Fruit fly (Drosophila melanogaster) whole organism, adult: ENCODE results near the gene Gk1.

ENCODE experiments used
- CG14711 ChIP-seq: fragments of 200-800 bp; sonication (Bioruptor generic); optimal IDR thresholded peaks from 2 replicates; lab custom pipeline; 2018; ENCODE audit warnings: missing biosample characterization, mild to moderate bottlenecking, missing genetic modification characterization, moderate library complexity
- CG1620 ChIP-seq: fragments of 200-800 bp; sonication (Bioruptor generic); optimal IDR thresholded peaks from 2 replicates; lab custom pipeline; 2016; ENCODE audit warnings: missing biosample characterization, missing genetic modification characterization
- CG33017 ChIP-seq: fragments of 200-800 bp; sonication (Bioruptor generic); optimal IDR thresholded peaks from 2 replicates; lab custom pipeline; 2018; ENCODE audit warnings: missing biosample characterization, mild to moderate bottlenecking, missing genetic modification characterization, moderate library complexity
- CG7045 ChIP-seq: fragments of 200-800 bp; sonication (Bioruptor generic); optimal IDR thresholded peaks from 2 replicates; lab custom pipeline; 2017; ENCODE audit warnings: missing biosample characterization, mild to moderate bottlenecking, missing genetic modification characterization
- Crg-1 ChIP-seq: fragments of 200-800 bp; sonication (Bioruptor generic); optimal IDR thresholded peaks from 2 replicates; lab custom pipeline; 2016; ENCODE audit warnings: missing biosample characterization, missing genetic modification characterization
- Mnt ChIP-seq: fragments of 200-800 bp; sonication (Bioruptor generic); optimal IDR thresholded peaks from 2 replicates; lab custom pipeline; 2016; ENCODE audit warnings: missing biosample characterization, mild to moderate bottlenecking, missing genetic modification characterization
- bab1 ChIP-seq: fragments of 200-800 bp; sonication (Bioruptor generic); optimal IDR thresholded peaks from 3 replicates; lab custom pipeline; 2019; ENCODE audit warnings: missing biosample characterization, mild to moderate bottlenecking, missing genetic modification characterization, moderate library complexity
- kay ChIP-seq: fragments of 200-800 bp; sonication (Bioruptor generic); peaks from one replicate; lab custom pipeline; 2016; ENCODE audit warnings: missing biosample characterization, missing genetic modification characterization, borderline replicate concordance
- ovo ChIP-seq: fragments of 200-800 bp; sonication (Bioruptor generic); optimal IDR thresholded peaks from 2 replicates; lab custom pipeline; 2016; ENCODE audit warnings: missing biosample characterization, missing genetic modification characterization
- toe ChIP-seq: fragments of 200-800 bp; sonication (Bioruptor generic); optimal IDR thresholded peaks from 2 replicates; lab custom pipeline; 2016; ENCODE audit warnings: missing biosample characterization, missing genetic modification characterization

dm6 chr3L:233251-233650 lies 27.6 kb upstream of the Gk1 start, which contains the start of gene CG34453:
- TF ChIP-seq ovo = no peak
- no peak for TF ChIP-seq toe (GFP tag; lab: Kevin White, UChicago)
- TF ChIP-seq CG1620 (GFP tag; lab: Kevin White, UChicago) = no peak
- TF ChIP-seq Crg-1 = no peak
- TF ChIP-seq CG33017 = no peak
- TF ChIP-seq bab1 (GFP tag; lab: Kevin White, UChicago) = no peak
- no peak for TF ChIP-seq Mnt
- no peak for TF ChIP-seq CG7045 (GFP tag; lab: Kevin White, UChicago)
- no peak for TF ChIP-seq CG14711
- no peak for TF ChIP-seq kay (GFP tag; lab: Kevin White, UChicago)
